Fruit fly (Drosophila melanogaster): ENCODE data around the gene CG7029.

Gene CG7029

DNA sequence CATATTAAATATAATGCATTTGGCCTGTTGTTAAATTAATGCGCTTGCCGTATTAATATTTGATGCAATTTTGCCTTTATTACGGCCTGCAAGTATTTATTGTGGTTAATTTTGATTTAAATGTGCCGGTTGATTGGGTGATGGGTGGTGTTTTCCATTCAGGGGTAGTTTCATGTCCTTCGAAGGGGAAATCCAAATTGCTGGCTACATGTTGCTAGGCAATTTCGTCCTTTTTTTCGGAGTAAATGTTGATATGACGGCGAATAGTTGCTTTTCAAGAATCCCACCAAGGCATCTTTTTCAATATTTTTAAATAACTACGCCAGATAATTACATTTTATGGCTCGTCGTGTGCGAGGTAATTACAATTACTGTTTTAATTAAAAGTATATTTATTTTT lies 88.6 kb downstream of the CG7029 start:
- TF ChIP-seq CG13204 (GFP tag; optimal IDR thresholded peaks at IDR 0.05) (no peak), CG34367 (tag; optimal IDR thresholded peaks at IDR 0.05) (no peak), Pif1B (GFP tag; optimal IDR thresholded peaks at IDR 0.05) (no peak), CG8301 (tag; optimal IDR thresholded peaks at IDR 0.05) (no peak), Ets98B (GFP tag; IDR thresholded peaks at IDR 0.05) (no peak), rn (GFP tag; IDR thresholded peaks at IDR 0.05) (no peak), CG4496 (GFP tag; IDR thresholded peaks at IDR 0.05) (no peak), CG17806 (tag; optimal IDR thresholded peaks at IDR 0.05) (no peak), D1 (tag; optimal IDR thresholded peaks at IDR 0.05) (no peak), EcR (GFP tag; optimal IDR thresholded peaks at IDR 0.05) (no peak)
